Worm (Caenorhabditis elegans): Measurements from ENCODE around the gene glb-10.

The glb-10 gene

ce11 chrII:6348360-6348759 is 39.3 kb upstream of the glb-10 start (continued):
- no peak for TF ChIP-seq dmd-8 (GFP tag; IDR thresholded peaks at IDR 0.05)
- peak; percentile 77 for TF ChIP-seq ztf-7 (tag; optimal IDR thresholded peaks at IDR 0.05)
- TF ChIP-seq ceh-20 (GFP tag; IDR thresholded peaks at IDR 0.05): peak; percentile 83
- TF ChIP-seq unc-62 (GFP tag; optimal IDR thresholded peaks at IDR 0.05 in 1 of 2): peak in 1 of 2 experiments; percentile 99
- no peak for TF ChIP-seq unc-62 (tag; optimal IDR thresholded peaks at IDR 0.05)
- TF ChIP-seq nhr-41 (GFP tag; IDR thresholded peaks at IDR 0.05): 0 out of 2 replicates have a peak, but pooled peaks have one; percentile 13
- TF ChIP-seq fkh-10 (GFP tag; optimal IDR thresholded peaks at IDR 0.05): no peak
- peak; percentile 70; the same call in 1 of the 2 replicates for TF ChIP-seq pha-4 (GFP tag; IDR thresholded peaks at IDR 0.05)
- peak; percentile 88 for TF ChIP-seq pha-4 (tag; optimal IDR thresholded peaks at IDR 0.05)
- TF ChIP-seq ztf-11 (tag; optimal IDR thresholded peaks at IDR 0.05): no peak
- TF ChIP-seq madf-5 (GFP tag; IDR thresholded peaks at IDR 0.05): 0 out of 4 replicates have a peak, but pooled peaks of 1 of the 2 experiments have one; percentile 23
- peak; percentile 79 for TF ChIP-seq T26A8.4 (GFP tag; IDR thresholded peaks at IDR 0.05)
- peak; percentile 36 for TF ChIP-seq snpc-4 (tag; optimal IDR thresholded peaks at IDR 0.05)
- TF ChIP-seq duxl-1 (tag; optimal IDR thresholded peaks at IDR 0.05; ENCODE audit: poor library complexity): peak; percentile 77
- TF ChIP-seq ces-1 (GFP tag; optimal IDR thresholded peaks at IDR 0.05): no peak
- TF ChIP-seq mxl-3 (GFP tag; optimal IDR thresholded peaks at IDR 0.05): peak; percentile 97
- peak; percentile 65 for TF ChIP-seq nhr-6 (tag; optimal IDR thresholded peaks at IDR 0.05)
- TF ChIP-seq hif-1 (tag; optimal IDR thresholded peaks at IDR 0.05): peak in 1 of 2 experiments; percentile 74
- TF ChIP-seq dmd-9 (GFP tag; IDR thresholded peaks at IDR 0.05): no peak
- peak; percentile 8 for TF ChIP-seq pqm-1 (tag; optimal IDR thresholded peaks at IDR 0.05)
- TF ChIP-seq daf-19 (GFP tag; conservative IDR thresholded peaks at IDR 0.05): no peak
- peak; percentile 90 for TF ChIP-seq nhr-11 (tag; optimal IDR thresholded peaks at IDR 0.05)
- peak; percentile 34; the same call in 1 of the 2 replicates for TF ChIP-seq arid-1 (GFP tag; conservative IDR thresholded peaks at IDR 0.05)
- no peak for TF ChIP-seq Y75B8A.6 (GFP tag; IDR thresholded peaks at IDR 0.05)

ce11 chrII:6347341-6348118 is 38.4 kb upstream of the glb-10 start, which contains the start of gene lgg-1:
Gene lgg-1, minus strand, starts transcription at chrII:6347719.
- TF ChIP-seq arid-1 (GFP tag; conservative IDR thresholded peaks at IDR 0.05) (peak; percentile 7; the same call in 1 of the 2 replicates), lir-3 (tag; optimal IDR thresholded peaks at IDR 0.05) (no peak), gei-8 (GFP tag; optimal IDR thresholded peaks at IDR 0.05) (peak; percentile 34), vab-7 (GFP tag; IDR thresholded peaks at IDR 0.05) (peak; percentile 26; the same call in 1 of the 2 replicates), duxl-1 (tag; optimal IDR thresholded peaks at IDR 0.05; ENCODE audit: poor library complexity) (peak; percentile 5), pha-4 (GFP tag; IDR thresholded peaks at IDR 0.05) (peak; percentile 67; the same call in 1 of the 2 replicates), pha-4 (tag; optimal IDR thresholded peaks at IDR 0.05) (no peak), lin-1 (GFP tag; IDR thresholded peaks at IDR 0.05) (0 out of 2 replicates have a peak, but pooled peaks have one; percentile 8), attf-4 (tag; optimal IDR thresholded peaks at IDR 0.05) (no peak), ceh-32 (tag; optimal IDR thresholded peaks at IDR 0.05; ENCODE audit: poor library complexity) (no peak), ceh-28 (tag; optimal IDR thresholded peaks at IDR 0.05) (peak; percentile 82), nhr-111 (GFP tag; optimal IDR thresholded peaks at IDR 0.05) (no peak), nhr-41 (GFP tag; IDR thresholded peaks at IDR 0.05) (no peak), nhr-237 (tag; optimal IDR thresholded peaks at IDR 0.05) (no peak), fos-1 (tag; optimal IDR thresholded peaks at IDR 0.05) (no peak), lin-13 (GFP tag; optimal IDR thresholded peaks at IDR 0.05) (no peak), F49E8.2 (tag; optimal IDR thresholded peaks at IDR 0.05; ENCODE audit: borderline replicate concordance) (no peak), nhr-10 (tag; optimal IDR thresholded peaks at IDR 0.05) (peak; percentile 63), nhr-102 (tag; optimal IDR thresholded peaks at IDR 0.05) (peak; percentile 12), Y75B8A.6 (GFP tag; IDR thresholded peaks at IDR 0.05) (peak; percentile 53; the same call in 1 of the 2 replicates), F10B5.3 (tag; optimal IDR thresholded peaks at IDR 0.05) (no peak), dmd-6 (GFP tag; IDR thresholded peaks at IDR 0.05) (peak; percentile 56), nhr-11 (tag; optimal IDR thresholded peaks at IDR 0.05) (peak; percentile 55), dve-1 (tag; optimal IDR thresholded peaks at IDR 0.05; ENCODE audit: insufficient read depth) (peak; percentile 45), R02D3.7 (tag; optimal IDR thresholded peaks at IDR 0.05) (no peak), php-3 (GFP tag; IDR thresholded peaks at IDR 0.05) (no peak; the same call in 1 of the 2 replicates), F26F4.8 (GFP tag; conservative IDR thresholded peaks at IDR 0.05) (no peak), Y5F2A.4 (GFP tag; optimal IDR thresholded peaks at IDR 0.05) (no peak), hmg-1.1 (GFP tag; IDR thresholded peaks at IDR 0.05) (peak; percentile 59; the same call in 1 of the 2 replicates), dmd-9 (GFP tag; IDR thresholded peaks at IDR 0.05) (no peak), zfp-3 (GFP tag; conservative IDR thresholded peaks at IDR 0.05) (peak; percentile 89)
